Fruit fly (Drosophila melanogaster) whole organism, prepupa: ENCODE data around the gene CG13248.

Experiments used
- Blimp-1 ChIP-seq: fragments of 200-800 bp; sonication (Bioruptor generic); optimal IDR thresholded peaks from 3 replicates; lab custom pipeline; 2017; ENCODE audit warnings: missing biosample characterization, missing genetic modification characterization, mild to moderate bottlenecking, moderate library complexity, missing genetic modification reagents
- CG10669 ChIP-seq: fragments of 200-800 bp; sonication (Bioruptor generic); optimal IDR thresholded peaks from 3 replicates; lab custom pipeline; 2018; ENCODE audit warnings: missing biosample characterization, mild to moderate bottlenecking, missing genetic modification characterization, moderate library complexity
- CG11294 ChIP-seq: fragments of 200-800 bp; sonication (Bioruptor generic); IDR thresholded peaks from 2 replicates; pipeline ENCODE4 v1.3.6; 2022; ENCODE audit warnings: missing biosample characterization, missing genetic modification characterization
- CG11762 ChIP-seq: fragments of 200-800 bp; sonication (Bioruptor generic); optimal IDR thresholded peaks from 3 replicates; lab custom pipeline; 2016; ENCODE audit warnings: missing biosample characterization, missing genetic modification characterization; ENCODE audit not compliant: insufficient read depth
- CG11902 ChIP-seq: fragments of 200-800 bp; sonication (Bioruptor generic); optimal IDR thresholded peaks from 3 replicates; lab custom pipeline; 2016; ENCODE audit warnings: missing biosample characterization, missing genetic modification characterization
- CG15336 ChIP-seq: fragments of 200-800 bp; sonication (Bioruptor generic); IDR thresholded peaks from 2 replicates; pipeline ENCODE4 v1.3.6; 2022; ENCODE audit warnings: missing biosample characterization, missing genetic modification characterization
- CG16779 ChIP-seq: fragments of 200-800 bp; sonication (Bioruptor generic); optimal IDR thresholded peaks from 3 replicates; lab custom pipeline; 2017; ENCODE audit warnings: missing biosample characterization, mild to moderate bottlenecking, missing genetic modification characterization
- CG3032 ChIP-seq: fragments of 200-800 bp; optimal IDR thresholded peaks from 2 replicates; lab custom pipeline; 2019; ENCODE audit warnings: missing biosample characterization, mild to moderate bottlenecking, missing genetic modification characterization, moderate library complexity
- CG31627 ChIP-seq: fragments of 200-800 bp; sonication (Bioruptor generic); optimal IDR thresholded peaks from 3 replicates; lab custom pipeline; 2016; ENCODE audit warnings: missing biosample characterization, missing genetic modification characterization
- CG32006 ChIP-seq: fragments of 200-800 bp; sonication (Bioruptor generic); optimal IDR thresholded peaks from 3 replicates; lab custom pipeline; 2017; ENCODE audit warnings: missing biosample characterization, mild to moderate bottlenecking, missing genetic modification characterization
- CG34406 ChIP-seq: fragments of 200-800 bp; sonication (Bioruptor generic); optimal IDR thresholded peaks from 3 replicates; lab custom pipeline; 2016; ENCODE audit warnings: missing biosample characterization, missing genetic modification characterization
- CG3919 ChIP-seq: fragments of 200-800 bp; sonication (Bioruptor generic); optimal IDR thresholded peaks from 3 replicates; lab custom pipeline; 2016; ENCODE audit warnings: missing biosample characterization, missing genetic modification characterization
- CG4318 ChIP-seq: fragments of 200-800 bp; sonication (Bioruptor generic); optimal IDR thresholded peaks from 3 replicates; lab custom pipeline; 2017; ENCODE audit warnings: missing biosample characterization, mild to moderate bottlenecking, missing genetic modification characterization
- CG6163 ChIP-seq: fragments of 200-800 bp; sonication (Bioruptor generic); IDR thresholded peaks from 3 replicates; pipeline ENCODE4 v1.3.6; 2022; ENCODE audit warnings: missing biosample characterization, missing genetic modification characterization
- CG6792 ChIP-seq: fragments of 200-800 bp; sonication (Bioruptor generic); optimal IDR thresholded peaks from 3 replicates; lab custom pipeline; 2016; ENCODE audit warnings: missing biosample characterization, missing genetic modification characterization
- CG6808 ChIP-seq: fragments of 200-800 bp; sonication (Bioruptor generic); optimal IDR thresholded peaks from 3 replicates; lab custom pipeline; 2017; ENCODE audit warnings: missing biosample characterization, missing genetic modification characterization, mild to moderate bottlenecking, moderate library complexity, missing genetic modification reagents
- CG7368 ChIP-seq: fragments of 200-800 bp; sonication (Bioruptor generic); optimal IDR thresholded peaks from 3 replicates; lab custom pipeline; 2016; ENCODE audit warnings: missing biosample characterization, missing genetic modification characterization
- CG8119 ChIP-seq: fragments of 200-800 bp; sonication (Bioruptor generic); IDR thresholded peaks from 3 replicates; pipeline ENCODE4 v1.3.6; 2022; ENCODE audit warnings: missing biosample characterization, missing genetic modification characterization
- CG8319 ChIP-seq: fragments of 200-800 bp; sonication (Bioruptor generic); optimal IDR thresholded peaks from 3 replicates; lab custom pipeline; 2016; ENCODE audit warnings: missing biosample characterization, missing genetic modification characterization
- CG8632 ChIP-seq: fragments of 200-800 bp; sonication (Bioruptor generic); optimal IDR thresholded peaks from 3 replicates; lab custom pipeline; 2016; ENCODE audit warnings: missing biosample characterization, missing genetic modification characterization
- Eip75B ChIP-seq: fragments of 200-800 bp; sonication (Bioruptor generic); optimal IDR thresholded peaks from 3 replicates; lab custom pipeline; 2016; ENCODE audit warnings: missing biosample characterization, missing genetic modification characterization
- Eip78C ChIP-seq: fragments of 200-800 bp; sonication (Bioruptor generic); peaks from one replicate; lab custom pipeline; 2016; ENCODE audit warnings: missing biosample characterization, missing genetic modification characterization
- Eip93F ChIP-seq: fragments of 200-800 bp; sonication (Bioruptor generic); optimal IDR thresholded peaks from 2 replicates; lab custom pipeline; 2016; ENCODE audit warnings: missing biosample characterization, mild to moderate bottlenecking, missing genetic modification characterization
- Lpt ChIP-seq: fragments of 200-800 bp; sonication (Bioruptor generic); optimal IDR thresholded peaks from 3 replicates; lab custom pipeline; 2016; ENCODE audit warnings: missing biosample characterization, missing genetic modification characterization
- OdsH ChIP-seq: fragments of 200-800 bp; sonication (Bioruptor generic); optimal IDR thresholded peaks from 3 replicates; lab custom pipeline; 2016; ENCODE audit warnings: missing biosample characterization, missing genetic modification characterization
- Sox102F ChIP-seq: fragments of 200-800 bp; sonication (Bioruptor generic); optimal IDR thresholded peaks from 2 replicates; lab custom pipeline; 2016; ENCODE audit warnings: missing biosample characterization, mild to moderate bottlenecking, missing genetic modification characterization
- Sox15 ChIP-seq: fragments of 200-800 bp; sonication (Bioruptor generic); optimal IDR thresholded peaks from 3 replicates; lab custom pipeline; 2016; ENCODE audit warnings: missing biosample characterization, missing genetic modification characterization
- acj6 ChIP-seq: fragments of 200-800 bp; sonication (Bioruptor generic); optimal IDR thresholded peaks from 3 replicates; lab custom pipeline; 2016; ENCODE audit warnings: missing biosample characterization, missing genetic modification characterization
- cyc ChIP-seq: fragments of 200-800 bp; sonication (Bioruptor generic); optimal IDR thresholded peaks from 3 replicates; lab custom pipeline; 2016; ENCODE audit warnings: missing biosample characterization, missing genetic modification characterization
- dac ChIP-seq: fragments of 200-800 bp; sonication (Bioruptor generic); optimal IDR thresholded peaks from 2 replicates; lab custom pipeline; 2017; ENCODE audit warnings: missing biosample characterization, mild to moderate bottlenecking, missing genetic modification characterization
- dsx ChIP-seq: fragments of 200-800 bp; optimal IDR thresholded peaks from 3 replicates; lab custom pipeline; 2019; ENCODE audit warnings: missing biosample characterization, mild to moderate bottlenecking, missing genetic modification characterization, moderate library complexity; ENCODE audit not compliant: poor library complexity, severe bottlenecking
- eg ChIP-seq: fragments of 200-800 bp; sonication (Bioruptor generic); IDR thresholded peaks from 3 replicates; pipeline ENCODE4 v1.3.6; 2022; ENCODE audit warnings: missing biosample characterization, missing genetic modification characterization
- esn ChIP-seq: fragments of 200-800 bp; sonication (Bioruptor generic); optimal IDR thresholded peaks from 2 replicates; lab custom pipeline; 2016; ENCODE audit warnings: missing biosample characterization, mild to moderate bottlenecking, missing genetic modification characterization, moderate library complexity
- fd59A ChIP-seq: fragments of 200-800 bp; sonication (Bioruptor generic); optimal IDR thresholded peaks from 2 replicates; lab custom pipeline; 2017; ENCODE audit warnings: missing biosample characterization, mild to moderate bottlenecking, missing genetic modification characterization, missing genetic modification reagents
- fd85E ChIP-seq: fragments of 200-800 bp; sonication (Bioruptor generic); optimal IDR thresholded peaks from 3 replicates; lab custom pipeline; 2016; ENCODE audit warnings: missing biosample characterization, missing genetic modification characterization
- fkh ChIP-seq: fragments of 200-800 bp; sonication (Bioruptor generic); optimal IDR thresholded peaks from 3 replicates; lab custom pipeline; 2017; ENCODE audit warnings: missing biosample characterization, mild to moderate bottlenecking, missing genetic modification characterization, moderate library complexity
- lz ChIP-seq: fragments of 200-800 bp; sonication (Bioruptor generic); optimal IDR thresholded peaks from 3 replicates; lab custom pipeline; 2016; ENCODE audit warnings: missing biosample characterization, missing genetic modification characterization
- net ChIP-seq: fragments of 200-800 bp; sonication (Bioruptor generic); optimal IDR thresholded peaks from 3 replicates; lab custom pipeline; 2016; ENCODE audit warnings: missing biosample characterization, missing genetic modification characterization
- pdm3 ChIP-seq: fragments of 200-800 bp; sonication (Bioruptor generic); optimal IDR thresholded peaks from 3 replicates; lab custom pipeline; 2016; ENCODE audit warnings: missing biosample characterization, missing genetic modification characterization
- salr ChIP-seq, 2 experiments: fragments of 200-800 bp; sonication (Bioruptor generic); optimal IDR thresholded peaks; 3 replicates each; lab custom pipeline; 2016 to 2018; ENCODE audit warnings: missing biosample characterization in 2 of 2, missing genetic modification characterization in 2 of 2, mild to moderate bottlenecking in 1 of 2
- spab ChIP-seq: fragments of 200-800 bp; sonication (Bioruptor generic); optimal IDR thresholded peaks from 2 replicates; lab custom pipeline; 2017; ENCODE audit warnings: missing biosample characterization, mild to moderate bottlenecking, missing genetic modification characterization, missing genetic modification reagents
- ss ChIP-seq, 2 experiments: fragments of 200-800 bp; sonication (Bioruptor generic); optimal IDR thresholded peaks; 2 replicates in 1 of 2; 3 replicates in 1 of 2; lab custom pipeline; 2017 to 2018; ENCODE audit warnings: mild to moderate bottlenecking in 2 of 2, missing biosample characterization in 2 of 2, missing genetic modification characterization in 2 of 2, moderate library complexity in 1 of 2
- svp ChIP-seq: fragments of 200-800 bp; sonication (Bioruptor generic); peaks from one replicate; lab custom pipeline; 2016; ENCODE audit warnings: missing biosample characterization, missing genetic modification characterization
- topi ChIP-seq: fragments of 200-800 bp; sonication (Bioruptor generic); optimal IDR thresholded peaks from 3 replicates; lab custom pipeline; 2016; ENCODE audit warnings: missing biosample characterization, missing genetic modification characterization
- vri ChIP-seq: fragments of 200-800 bp; sonication (Bioruptor generic); optimal IDR thresholded peaks from 3 replicates; lab custom pipeline; 2016; ENCODE audit warnings: missing biosample characterization, mild to moderate bottlenecking, missing genetic modification characterization

Gene CG13248

DNA sequence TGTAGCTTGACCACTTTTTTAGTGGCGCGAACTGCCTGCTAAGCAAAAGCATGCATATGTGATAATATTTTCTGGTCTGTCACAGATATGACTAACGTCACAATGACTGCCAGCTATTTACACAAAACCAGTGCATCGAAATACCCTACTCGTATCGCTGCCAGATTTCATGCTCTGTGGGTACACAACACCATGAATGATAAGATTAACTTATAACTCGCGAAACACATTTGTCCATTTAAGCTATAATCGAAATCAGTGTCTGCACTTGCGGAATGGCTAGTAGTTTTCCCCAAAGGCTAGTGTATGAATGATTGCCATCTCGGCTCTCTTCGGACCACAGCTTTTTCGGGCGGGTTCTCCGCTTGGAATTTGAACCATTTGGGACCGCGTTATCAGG is 25.0 kb downstream of the CG13248 start:
- TF ChIP-seq CG7368: no peak
- peak; percentile 46 for TF ChIP-seq fkh (GFP tag; lab: Kevin White, UChicago)
- TF ChIP-seq CG6808 (GFP tag; lab: Kevin White, UChicago): peak; percentile 17
- peak; percentile 17 for TF ChIP-seq Eip78C (GFP tag; lab: Kevin White, UChicago)
- peak; percentile 69 for TF ChIP-seq vri (GFP tag; lab: Kevin White, UChicago)
- TF ChIP-seq CG8632: no peak
- no peak for TF ChIP-seq CG3919

DNA sequence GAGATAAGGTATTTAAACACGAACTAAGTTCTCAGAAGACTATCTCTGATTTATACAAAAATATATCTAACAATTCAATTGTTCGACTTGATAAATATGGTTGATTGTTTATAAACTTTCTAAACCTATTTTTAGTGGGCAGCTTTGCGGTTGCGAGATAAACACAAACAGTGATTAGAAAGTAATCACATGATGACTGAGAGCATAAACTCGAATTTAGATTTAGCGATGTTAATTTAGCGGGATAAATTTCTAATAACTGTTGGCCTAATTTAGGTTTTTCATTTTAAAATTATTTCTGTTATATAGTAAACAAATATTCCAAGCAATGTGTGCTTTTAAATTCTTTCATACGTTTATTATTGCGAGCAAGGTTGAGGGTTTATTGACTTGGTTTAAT is 25.4 kb downstream of the CG13248 start:
- TF ChIP-seq Eip78C (GFP tag; lab: Kevin White, UChicago): peak; percentile 52
- no peak for TF ChIP-seq CG10669 (GFP tag; lab: Kevin White, UChicago)

dm6 chr3L:20384086-20384810 is 26.1 kb downstream of the CG13248 start, which contains the start of the genes CG5498 and fbl:
Gene CG5498, minus strand, starts transcription at chr3L:20384109.
Gene fbl, plus strand, starts transcription at chr3L:20384429.
- TF ChIP-seq CG6792 (GFP tag; lab: Kevin White, UChicago): peak; percentile 71
- peak; percentile 32 for TF ChIP-seq CG4318
- peak; percentile 69 for TF ChIP-seq cyc (GFP tag; lab: Kevin White, UChicago)
- TF ChIP-seq CG6163 (GFP tag; lab: Robert Waterston, UW): peak; percentile 68
- no peak for TF ChIP-seq spab (GFP tag; lab: Kevin White, UChicago)
- peak; percentile 80 for TF ChIP-seq CG34406 (GFP tag; lab: Kevin White, UChicago)
- TF ChIP-seq salr (GFP tag; optimal IDR thresholded peaks at IDR 0.05; lab: Kevin White, UChicago): peak in 1 of 2 experiments; percentile 76
- peak; percentile 28 for TF ChIP-seq Sox15 (GFP tag; lab: Kevin White, UChicago)
- peak; percentile 81 for TF ChIP-seq CG31627
- peak; percentile 73 for TF ChIP-seq Eip75B (GFP tag; lab: Kevin White, UChicago)
- TF ChIP-seq dac (GFP tag; lab: Kevin White, UChicago): peak; percentile 5
- peak; percentile 61 for TF ChIP-seq CG7368
- TF ChIP-seq Blimp-1: peak; percentile 43
- TF ChIP-seq pdm3 (GFP tag; lab: Kevin White, UChicago): peak; percentile 74
- peak; percentile 76 for TF ChIP-seq acj6
- peak; percentile 75 for TF ChIP-seq OdsH (GFP tag; lab: Kevin White, UChicago)
- peak; percentile 86 for TF ChIP-seq fkh (GFP tag; lab: Kevin White, UChicago)
- TF ChIP-seq lz (GFP tag; lab: Kevin White, UChicago): peak; percentile 76
- TF ChIP-seq eg (GFP tag; lab: Robert Waterston, UW): peak; percentile 69
- TF ChIP-seq Lpt (GFP tag; lab: Kevin White, UChicago): peak; percentile 27
- peak; percentile 80 for TF ChIP-seq topi (GFP tag; lab: Kevin White, UChicago)
- peak; percentile 87 for TF ChIP-seq esn (GFP tag; lab: Kevin White, UChicago)
- peak; percentile 72 for TF ChIP-seq Sox102F (GFP tag; lab: Kevin White, UChicago)
- peak; percentile 75 for TF ChIP-seq dsx (GFP tag; lab: Kevin White, UChicago)
- TF ChIP-seq CG8119 (GFP tag; lab: Robert Waterston, UW): peak; percentile 71; the same call in 2 of the 3 replicates
- TF ChIP-seq net (GFP tag; lab: Kevin White, UChicago): peak; percentile 59
- TF ChIP-seq svp: peak; percentile 87
- peak; percentile 54 for TF ChIP-seq CG11902 (GFP tag; lab: Kevin White, UChicago)
- peak; percentile 55 for TF ChIP-seq CG11762 (GFP tag; lab: Kevin White, UChicago)
- peak in 1 of 2 experiments; percentile 54 for TF ChIP-seq ss (GFP tag; optimal IDR thresholded peaks at IDR 0.05; lab: Kevin White, UChicago)
- peak; percentile 52; the same call in 1 of the 2 replicates for TF ChIP-seq CG15336
- peak; percentile 23 for TF ChIP-seq fd85E
- peak; percentile 69 for TF ChIP-seq CG32006 (GFP tag; lab: Kevin White, UChicago)
- TF ChIP-seq fd59A: peak; percentile 30
- no peak for TF ChIP-seq Eip93F (GFP tag; lab: Kevin White, UChicago)
- TF ChIP-seq CG3032: peak; percentile 66
- no peak for TF ChIP-seq CG16779
- peak; percentile 45 for TF ChIP-seq CG6808 (GFP tag; lab: Kevin White, UChicago)
- peak; percentile 38 for TF ChIP-seq vri (GFP tag; lab: Kevin White, UChicago)
- TF ChIP-seq CG8319 (GFP tag; lab: Kevin White, UChicago): peak; percentile 59
- peak; percentile 24; the same call in 1 of the 2 replicates for TF ChIP-seq CG11294 (GFP tag; lab: Robert Waterston, UW)
